Fruit fly (Drosophila melanogaster) Kc167 (cell line): ENCODE measurements around the gene CG32537.

ENCODE experiments used
- h ChIP-seq: fragments of >200 bp; optimal IDR thresholded peaks from 3 replicates; lab custom pipeline; 2018; ENCODE audit warnings: missing external identifiers
- ttk ChIP-seq: sonication (Bioruptor generic); optimal IDR thresholded peaks from 2 replicates; lab custom pipeline; 2017; ENCODE audit warnings: missing external identifiers

- TF ChIP-seq ttk (no peak), h (lab: Kevin White, UChicago) (no peak)
Observed at dm6 chrX:19295831-19296423, 19.6 kb upstream of the CG32537 start.
